Worm (Caenorhabditis elegans): ENCODE measurements around the gene oac-49.
A peak's percentile ranks its signal among the peaks of the same experiment; 100 is the strongest.

Gene oac-49

ce11 chrV:19217104-19217503 lies 671 bp upstream of the oac-49 start, which contains the start of gene srr-2:
TSS of gene srr-2 (minus strand) at chrV:19217176.
- TF ChIP-seq nhr-27 (tag; optimal IDR thresholded peaks at IDR 0.05) (no peak), Y67H2A.10 (GFP tag; conservative IDR thresholded peaks at IDR 0.05) (no peak), egl-44 (GFP tag; IDR thresholded peaks at IDR 0.05) (no peak), somi-1 (GFP tag; optimal IDR thresholded peaks at IDR 0.05) (no peak), him-1 (tag; optimal IDR thresholded peaks at IDR 0.05) (no peak), nfya-2 (GFP tag; IDR thresholded peaks at IDR 0.05) (no peak), egrh-3 (GFP tag; IDR thresholded peaks at IDR 0.05) (no peak), rcor-1 (GFP tag; IDR thresholded peaks at IDR 0.05) (no peak), F49E8.2 (tag; optimal IDR thresholded peaks at IDR 0.05; ENCODE audit: insufficient read depth) (no peak), B0261.1 (tag; optimal IDR thresholded peaks at IDR 0.05) (no peak), fkh-3 (tag; optimal IDR thresholded peaks at IDR 0.05) (no peak), snpc-4 (GFP tag; optimal IDR thresholded peaks at IDR 0.05) (no peak), snpc-4 (tag; optimal IDR thresholded peaks at IDR 0.05) (no peak), die-1 (tag; optimal IDR thresholded peaks at IDR 0.05) (no peak), F37B4.10 (GFP tag; IDR thresholded peaks at IDR 0.05) (no peak), Y53F4B.3 (GFP tag; IDR thresholded peaks at IDR 0.05) (no peak), zfh-2 (GFP tag; conservative IDR thresholded peaks at IDR 0.05) (no peak), lsy-27 (tag; optimal IDR thresholded peaks at IDR 0.05; ENCODE audit: borderline replicate concordance, insufficient read depth) (no peak), ztf-18 (tag; optimal IDR thresholded peaks at IDR 0.05) (no peak), lin-26 (GFP tag; IDR thresholded peaks at IDR 0.05) (no peak), Y53G8AR.9 (GFP tag; conservative IDR thresholded peaks at IDR 0.05) (no peak)

- TF ChIP-seq zfh-2 (GFP tag; conservative IDR thresholded peaks at IDR 0.05) (peak; percentile 39; the same call in 1 of the 2 replicates), egrh-3 (GFP tag; IDR thresholded peaks at IDR 0.05) (peak; percentile 95)
Observed at ce11 chrV:19228958-19229357, 11.2 kb downstream of the oac-49 start.

- no peak for TF ChIP-seq madf-10 (tag; optimal IDR thresholded peaks at IDR 0.05)
- TF ChIP-seq sptf-2 (GFP tag; optimal IDR thresholded peaks at IDR 0.05) = no peak
- no peak for TF ChIP-seq lin-54 (GFP tag; optimal IDR thresholded peaks at IDR 0.05)
- no peak for TF ChIP-seq lsy-27 (tag; optimal IDR thresholded peaks at IDR 0.05; ENCODE audit: borderline replicate concordance, insufficient read depth)
- no peak for TF ChIP-seq Y79H2A.3 (GFP tag; conservative IDR thresholded peaks at IDR 0.05)
- TF ChIP-seq B0035.1 (tag; optimal IDR thresholded peaks at IDR 0.05) = no peak
Observed at ce11 chrV:19230413-19230812, 12.6 kb downstream of the oac-49 start, which contains the start of gene sqst-3. TSS of gene sqst-3 (plus strand) at chrV:19230782.

ce11 chrV:19231167-19231566 lies 13.4 kb downstream of the oac-49 start:
- TF ChIP-seq sdz-38 (tag; optimal IDR thresholded peaks at IDR 0.05) = no peak
- TF ChIP-seq attf-3 (GFP tag; conservative IDR thresholded peaks at IDR 0.05) = no peak
- no peak for TF ChIP-seq ceh-27 (GFP tag; optimal IDR thresholded peaks at IDR 0.05)
- TF ChIP-seq mes-4 (tag; optimal IDR thresholded peaks at IDR 0.05) = no peak
- TF ChIP-seq T07F8.4 (tag; optimal IDR thresholded peaks at IDR 0.05) = no peak
- TF ChIP-seq ztf-26 (tag; optimal IDR thresholded peaks at IDR 0.05) = no peak
- TF ChIP-seq T26A5.8 (tag; optimal IDR thresholded peaks at IDR 0.05) = no peak

ce11 chrV:19233469-19233868 lies 15.7 kb downstream of the oac-49 start, which contains the start of gene fbxb-116:
TSS of gene fbxb-116 (plus strand) at chrV:19233769.
- TF ChIP-seq sea-2 (GFP tag; IDR thresholded peaks at IDR 0.05) (no peak), lag-1 (GFP tag; IDR thresholded peaks at IDR 0.05) (no peak), unc-130 (GFP tag; optimal IDR thresholded peaks at IDR 0.05) (no peak), attf-6 (GFP tag; IDR thresholded peaks at IDR 0.05) (no peak), nfyb-1 (GFP tag; IDR thresholded peaks at IDR 0.05) (no peak), snpc-3.4 (tag; optimal IDR thresholded peaks at IDR 0.05) (no peak), Y79H2A.3 (GFP tag; conservative IDR thresholded peaks at IDR 0.05) (no peak), lsy-27 (tag; optimal IDR thresholded peaks at IDR 0.05; ENCODE audit: borderline replicate concordance, insufficient read depth) (no peak), lin-40 (tag; optimal IDR thresholded peaks at IDR 0.05) (no peak), cebp-2 (GFP tag; IDR thresholded peaks at IDR 0.05) (no peak), rec-8 (tag; optimal IDR thresholded peaks at IDR 0.05) (no peak)

Data from whole organism, young adult.